Worm (Caenorhabditis elegans) whole organism, L2 larva: Measurements from ENCODE around the gene srx-23.

Experiments
- aly-2 ChIP-seq: fragments of 150-350 bp; optimal IDR thresholded peaks from 2 replicates; lab custom pipeline; 2014; ENCODE audit warnings: missing biosample characterization, missing genetic modification characterization
- blmp-1 ChIP-seq: sonication (generic microtip); optimal IDR thresholded peaks from 2 replicates; lab custom pipeline; 2017; ENCODE audit warnings: missing genetic modification characterization, mild to moderate bottlenecking, missing compliant biosample characterization, antibody characterized with exemption, moderate library complexity; ENCODE audit not compliant: insufficient read depth
- nhr-77 ChIP-seq: fragments of 150-350 bp; optimal IDR thresholded peaks from 2 replicates; lab custom pipeline; 2014; ENCODE audit warnings: missing biosample characterization, missing genetic modification characterization
- sem-4 ChIP-seq: fragments of 150-350 bp; optimal IDR thresholded peaks from 2 replicates; lab custom pipeline; 2014; ENCODE audit warnings: missing biosample characterization, missing genetic modification reagents, missing genetic modification characterization
- ztf-11 ChIP-seq: sonication (generic microtip); optimal IDR thresholded peaks from 2 replicates; lab custom pipeline; 2017; ENCODE audit warnings: missing biosample characterization, missing genetic modification characterization

- TF ChIP-seq nhr-77 (tag; lab: Kevin White, UChicago) (no peak), blmp-1 (tag; lab: Kevin White, UChicago) (no peak), ztf-11 (no peak), aly-2 (tag; lab: Kevin White, UChicago) (no peak), sem-4 (tag; lab: Kevin White, UChicago) (peak; percentile 21)
Observed at ce11 chrV:728822-729493, 46.8 kb downstream of the srx-23 start.
